Fruit fly (Drosophila melanogaster) whole organism, pupa: ENCODE data around the gene galectin.

ENCODE experiments used
- CG17806 ChIP-seq: fragments of 200-800 bp; sonication (Bioruptor generic); optimal IDR thresholded peaks from 2 replicates; lab custom pipeline; 2018; ENCODE audit warnings: missing biosample characterization, mild to moderate bottlenecking, missing genetic modification characterization, moderate library complexity
- CG8159 ChIP-seq: fragments of 200-800 bp; sonication (Bioruptor generic); optimal IDR thresholded peaks from 3 replicates; lab custom pipeline; 2018; ENCODE audit warnings: missing biosample characterization, mild to moderate bottlenecking, missing genetic modification characterization, moderate library complexity
- CG9948 ChIP-seq: fragments of 200-800 bp; sonication (Bioruptor generic); optimal IDR thresholded peaks from 2 replicates; lab custom pipeline; 2018; ENCODE audit warnings: missing biosample characterization, mild to moderate bottlenecking, missing genetic modification characterization, moderate library complexity
- D1 ChIP-seq: fragments of 200-800 bp; sonication (Bioruptor generic); optimal IDR thresholded peaks from 2 replicates; lab custom pipeline; 2018; ENCODE audit warnings: missing biosample characterization, mild to moderate bottlenecking, missing genetic modification characterization, moderate library complexity
- EcR ChIP-seq: fragments of 200-800 bp; sonication (Bioruptor generic); optimal IDR thresholded peaks from 3 replicates; lab custom pipeline; 2019; ENCODE audit warnings: missing biosample characterization, missing genetic modification characterization, mild to moderate bottlenecking, moderate library complexity, missing genetic modification reagents
- fd96Ca ChIP-seq: fragments of 200-800 bp; sonication (Bioruptor generic); IDR thresholded peaks from 3 replicates; pipeline ENCODE4 v1.3.6; 2022; ENCODE audit warnings: missing biosample characterization, missing genetic modification characterization
- rn ChIP-seq: fragments of 200-800 bp; sonication (Bioruptor generic); IDR thresholded peaks from 2 replicates; pipeline ENCODE4 v1.3.6; 2022; ENCODE audit warnings: missing biosample characterization, missing genetic modification characterization

DNA sequence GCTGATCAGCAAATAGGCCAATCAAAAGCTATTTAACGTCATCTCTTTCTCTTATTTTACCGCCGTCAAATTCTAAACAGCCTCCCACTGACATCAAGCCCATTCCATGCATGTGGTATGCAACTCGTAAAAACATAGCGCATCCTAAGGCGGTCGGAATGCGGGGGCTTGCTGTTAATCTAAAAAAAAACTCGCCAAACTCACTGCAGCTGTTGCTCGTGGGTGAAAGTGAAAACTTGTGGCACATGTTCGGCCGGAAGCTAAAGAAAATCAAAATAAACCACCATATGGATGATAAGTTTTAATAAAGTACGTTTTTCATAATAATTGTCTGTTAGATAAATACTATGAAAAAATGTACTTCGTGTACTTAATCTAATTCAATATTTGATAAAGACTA lies 22.5 kb downstream of the galectin start:
- TF ChIP-seq EcR (GFP tag; lab: Kevin White, UChicago) (no peak), rn (GFP tag; lab: Robert Waterston, UW) (no peak), CG17806 (no peak), fd96Ca (GFP tag; lab: Robert Waterston, UW) (no peak; the same call in 2 of the 3 replicates), CG9948 (tag; lab: Kevin White, UChicago) (no peak), D1 (no peak), CG8159 (tag; lab: Kevin White, UChicago) (no peak)
